Worm (Caenorhabditis elegans): ENCODE results near the gene F02D10.3.

The F02D10.3 gene

DNA sequence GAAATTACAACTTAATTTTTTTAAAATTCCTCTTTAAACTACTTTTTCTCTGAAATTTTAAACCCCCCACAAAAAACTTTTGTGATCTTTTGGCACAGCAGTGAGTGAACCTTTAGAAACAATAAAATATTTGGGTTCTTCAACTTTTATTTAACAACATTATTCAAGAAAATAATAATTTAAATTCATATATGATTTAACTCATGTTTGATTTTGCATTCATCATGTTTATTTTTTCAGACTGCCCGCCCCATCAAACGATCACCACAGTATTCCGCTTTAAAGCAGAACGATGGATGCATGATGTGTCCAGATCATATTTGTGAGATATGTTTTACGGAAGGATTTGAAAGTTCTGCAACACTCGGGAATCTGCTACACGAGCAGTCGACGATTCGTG, 16.0 kb downstream of the F02D10.3 start, which contains the start of gene set-8:
Gene set-8 (plus strand): TSS at position 301 of the 400 bp plus-strand sequence.
- no peak for TF ChIP-seq zfp-2 (tag; optimal IDR thresholded peaks at IDR 0.05)
- TF ChIP-seq Y75B8A.6 (GFP tag; IDR thresholded peaks at IDR 0.05) = no peak
- no peak for TF ChIP-seq pqm-1 (tag; optimal IDR thresholded peaks at IDR 0.05)
- no peak for TF ChIP-seq zip-2 (tag; optimal IDR thresholded peaks at IDR 0.05)
- TF ChIP-seq php-3 (GFP tag; IDR thresholded peaks at IDR 0.05) = no peak
- no peak for TF ChIP-seq dpl-1 (GFP tag; optimal IDR thresholded peaks at IDR 0.05)
- TF ChIP-seq lin-38 (GFP tag; IDR thresholded peaks at IDR 0.05) = no peak
- TF ChIP-seq F26F4.8 (GFP tag; conservative IDR thresholded peaks at IDR 0.05) = no peak
- no peak for TF ChIP-seq fkh-10 (GFP tag; optimal IDR thresholded peaks at IDR 0.05)

DNA sequence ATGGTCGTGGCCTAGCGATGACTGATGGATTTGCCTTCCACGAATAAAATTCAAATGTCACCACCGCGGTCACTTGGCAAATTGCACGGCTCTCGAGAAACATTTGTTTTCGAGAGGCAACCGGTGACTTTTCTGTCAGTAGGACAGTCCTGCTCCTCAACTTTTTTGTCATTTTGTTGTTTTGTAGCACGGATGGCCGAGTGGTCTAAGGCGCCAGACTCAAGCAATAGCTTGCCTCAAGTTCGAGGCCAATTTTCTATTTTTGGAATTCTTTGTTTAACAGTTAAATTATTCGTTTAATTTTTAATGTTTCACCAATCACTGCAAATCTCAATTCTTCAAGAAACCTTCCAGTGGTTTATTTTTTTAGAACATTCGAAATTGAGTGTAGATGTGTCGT, 18.2 kb downstream of the F02D10.3 start:
- TF ChIP-seq egl-43 (GFP tag; IDR thresholded peaks at IDR 0.05) (0 out of 2 replicates have a peak, but pooled peaks have one; percentile 37), aha-1 (tag) (peak; percentile 94), daf-16 (GFP tag; optimal IDR thresholded peaks at IDR 0.05) (no peak), daf-16 (tag; optimal IDR thresholded peaks at IDR 0.05) (peak; percentile 35), vab-7 (GFP tag; IDR thresholded peaks at IDR 0.05) (no peak), F44E2.7 (GFP tag; IDR thresholded peaks at IDR 0.05) (no peak), madf-5 (GFP tag; IDR thresholded peaks at IDR 0.05) (0 out of 4 replicates have a peak, but pooled peaks of 1 of the 2 experiments have one; percentile 28), lin-38 (GFP tag; IDR thresholded peaks at IDR 0.05) (peak; percentile 41; the same call in 1 of the 2 replicates), lim-7 (GFP tag; IDR thresholded peaks at IDR 0.05) (peak; percentile 65)

DNA sequence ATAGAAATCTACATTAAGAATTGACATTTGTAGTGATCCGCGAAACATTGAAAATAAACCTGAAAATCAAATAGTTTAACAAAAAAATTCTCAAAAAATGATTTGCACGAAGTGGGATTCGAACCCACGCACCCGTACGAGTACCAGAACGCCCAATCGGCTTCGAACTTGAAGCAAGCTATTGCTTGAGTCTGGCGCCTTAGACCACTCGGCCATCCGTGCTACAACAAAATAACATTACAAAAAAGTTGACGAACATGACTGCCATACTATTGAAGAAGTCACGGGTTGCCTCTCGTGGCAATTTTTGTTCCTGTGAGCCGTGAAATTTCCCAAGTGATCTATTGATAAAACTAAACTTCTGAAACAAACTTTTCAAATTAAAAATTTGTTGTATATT, 19.1 kb downstream of the F02D10.3 start:
- TF ChIP-seq zfp-3 (GFP tag; conservative IDR thresholded peaks at IDR 0.05) (no peak), lin-29 (GFP tag; IDR thresholded peaks at IDR 0.05) (no peak), lin-13 (GFP tag; optimal IDR thresholded peaks at IDR 0.05) (no peak), D1046.2 (GFP tag; IDR thresholded peaks at IDR 0.05) (0 out of 2 replicates have a peak, but pooled peaks have one; percentile 21), lin-38 (GFP tag; IDR thresholded peaks at IDR 0.05) (peak; percentile 35), daf-16 (GFP tag; optimal IDR thresholded peaks at IDR 0.05) (peak in 1 of 2 experiments; percentile 18), daf-16 (tag; optimal IDR thresholded peaks at IDR 0.05) (no peak), snpc-1.2 (GFP tag; IDR thresholded peaks at IDR 0.05) (peak; percentile 80), dmd-8 (GFP tag; IDR thresholded peaks at IDR 0.05) (0 out of 2 replicates have a peak, but pooled peaks have one; percentile 15), lim-7 (GFP tag; IDR thresholded peaks at IDR 0.05) (0 out of 2 replicates have a peak, but pooled peaks have one; percentile 46), vab-7 (GFP tag; IDR thresholded peaks at IDR 0.05) (peak; percentile 48; the same call in 1 of the 2 replicates), egl-43 (GFP tag; IDR thresholded peaks at IDR 0.05) (peak; percentile 72)

DNA sequence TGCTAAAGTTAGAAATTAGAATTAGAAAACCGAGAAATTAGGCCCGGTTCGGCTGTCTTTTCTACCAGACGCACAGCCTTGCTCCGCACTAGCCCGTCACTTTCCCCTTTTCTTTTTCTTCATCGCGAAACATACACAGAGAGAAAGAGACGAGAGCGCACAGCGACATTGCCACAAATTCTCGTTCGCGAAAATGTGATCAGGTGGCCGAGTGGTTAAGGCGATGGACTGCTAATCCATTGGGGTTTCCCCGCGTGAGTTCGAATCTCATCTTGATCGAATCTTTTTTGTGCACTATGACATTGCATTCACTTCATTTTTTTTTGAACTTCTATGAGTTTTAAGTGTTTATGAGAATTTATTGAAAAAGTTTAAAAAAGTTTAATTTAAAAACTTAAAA, 20.0 kb downstream of the F02D10.3 start:
- TF ChIP-seq hlh-30 (tag; optimal IDR thresholded peaks at IDR 0.05; ENCODE audit: insufficient read depth) = peak; percentile 70
- TF ChIP-seq lin-29 (GFP tag; IDR thresholded peaks at IDR 0.05) = 0 out of 2 replicates have a peak, but pooled peaks have one; percentile 44
- 0 out of 2 replicates have a peak, but pooled peaks have one; percentile 67 for TF ChIP-seq nhr-42 (GFP tag; IDR thresholded peaks at IDR 0.05)
- TF ChIP-seq set-16 (GFP tag; IDR thresholded peaks at IDR 0.05) = no peak
- peak; percentile 44 for TF ChIP-seq spr-1 (tag; optimal IDR thresholded peaks at IDR 0.05)
- no peak for TF ChIP-seq egl-27 (tag; optimal IDR thresholded peaks at IDR 0.05)
- TF ChIP-seq ZK546.5 (tag; optimal IDR thresholded peaks at IDR 0.05) = no peak
- peak; percentile 66 for TF ChIP-seq F37D6.2 (tag; optimal IDR thresholded peaks at IDR 0.05)
- peak; percentile 62; the same call in 1 of the 2 replicates for TF ChIP-seq ceh-20 (GFP tag; IDR thresholded peaks at IDR 0.05)
- peak in 1 of 2 experiments; percentile 29 for TF ChIP-seq mdl-1 (tag; optimal IDR thresholded peaks at IDR 0.05)
- peak; percentile 63 for TF ChIP-seq lim-7 (GFP tag; IDR thresholded peaks at IDR 0.05)
- peak; percentile 19 for TF ChIP-seq nhr-77 (tag; optimal IDR thresholded peaks at IDR 0.05)
- TF ChIP-seq madf-5 (GFP tag; IDR thresholded peaks at IDR 0.05) = 0 out of 4 replicates have a peak, but pooled peaks of 1 of the 2 experiments have one; percentile 39
- TF ChIP-seq aly-2 (tag; optimal IDR thresholded peaks at IDR 0.05) = no peak
- peak; percentile 56; the same call in 1 of the 2 replicates for TF ChIP-seq lin-38 (GFP tag; IDR thresholded peaks at IDR 0.05)
- peak; percentile 38 for TF ChIP-seq mxl-3 (GFP tag; optimal IDR thresholded peaks at IDR 0.05)
- TF ChIP-seq dmd-9 (GFP tag; IDR thresholded peaks at IDR 0.05) = no peak
- TF ChIP-seq ctbp-1 (GFP tag; IDR thresholded peaks at IDR 0.05) = 0 out of 2 replicates have a peak, but pooled peaks have one; percentile 14
- 0 out of 2 replicates have a peak, but pooled peaks have one; percentile 61 for TF ChIP-seq dmd-8 (GFP tag; IDR thresholded peaks at IDR 0.05)
- TF ChIP-seq ceh-44 (GFP tag; IDR thresholded peaks at IDR 0.05) = 0 out of 2 replicates have a peak, but pooled peaks have one; percentile 40
- TF ChIP-seq saeg-2 (GFP tag; IDR thresholded peaks at IDR 0.05) = no peak
- TF ChIP-seq nhr-48 (tag; optimal IDR thresholded peaks at IDR 0.05) = peak; percentile 31
- TF ChIP-seq ztf-7 (tag; optimal IDR thresholded peaks at IDR 0.05) = peak; percentile 51
- TF ChIP-seq jun-1 (tag; optimal IDR thresholded peaks at IDR 0.05) = peak; percentile 20
- 0 out of 2 replicates have a peak, but pooled peaks have one; percentile 63 for TF ChIP-seq Y105C5A.15 (GFP tag; IDR thresholded peaks at IDR 0.05)
- TF ChIP-seq F26F4.8 (GFP tag; conservative IDR thresholded peaks at IDR 0.05) = peak; percentile 42; the same call in 1 of the 2 replicates
- peak; percentile 27; the same call in 1 of the 2 replicates for TF ChIP-seq php-3 (GFP tag; IDR thresholded peaks at IDR 0.05)
- peak; percentile 47 for TF ChIP-seq hlh-11 (tag; optimal IDR thresholded peaks at IDR 0.05)
